Fruit fly (Drosophila melanogaster) whole organism, prepupa: ENCODE measurements around the gene CG15528.
A peak's percentile ranks its signal among the peaks of the same experiment; 100 is the strongest.

ENCODE experiments used
- CG10669 ChIP-seq: fragments of 200-800 bp; sonication (Bioruptor generic); optimal IDR thresholded peaks from 3 replicates; lab custom pipeline; 2018; ENCODE audit warnings: missing biosample characterization, mild to moderate bottlenecking, missing genetic modification characterization, moderate library complexity
- CG11762 ChIP-seq: fragments of 200-800 bp; sonication (Bioruptor generic); optimal IDR thresholded peaks from 3 replicates; lab custom pipeline; 2016; ENCODE audit warnings: missing biosample characterization, missing genetic modification characterization; ENCODE audit not compliant: insufficient read depth
- CG11902 ChIP-seq: fragments of 200-800 bp; sonication (Bioruptor generic); optimal IDR thresholded peaks from 3 replicates; lab custom pipeline; 2016; ENCODE audit warnings: missing biosample characterization, missing genetic modification characterization
- CG15336 ChIP-seq: fragments of 200-800 bp; sonication (Bioruptor generic); IDR thresholded peaks from 2 replicates; pipeline ENCODE4 v1.3.6; 2022; ENCODE audit warnings: missing biosample characterization, missing genetic modification characterization
- CG1621 ChIP-seq: fragments of 200-800 bp; sonication (Bioruptor generic); optimal IDR thresholded peaks from 3 replicates; lab custom pipeline; 2018; ENCODE audit warnings: missing biosample characterization, mild to moderate bottlenecking, missing genetic modification characterization
- CG16779 ChIP-seq: fragments of 200-800 bp; sonication (Bioruptor generic); optimal IDR thresholded peaks from 3 replicates; lab custom pipeline; 2017; ENCODE audit warnings: missing biosample characterization, mild to moderate bottlenecking, missing genetic modification characterization
- CG3032 ChIP-seq: fragments of 200-800 bp; optimal IDR thresholded peaks from 2 replicates; lab custom pipeline; 2019; ENCODE audit warnings: missing biosample characterization, mild to moderate bottlenecking, missing genetic modification characterization, moderate library complexity
- CG31627 ChIP-seq: fragments of 200-800 bp; sonication (Bioruptor generic); optimal IDR thresholded peaks from 3 replicates; lab custom pipeline; 2016; ENCODE audit warnings: missing biosample characterization, missing genetic modification characterization
- CG3919 ChIP-seq: fragments of 200-800 bp; sonication (Bioruptor generic); optimal IDR thresholded peaks from 3 replicates; lab custom pipeline; 2016; ENCODE audit warnings: missing biosample characterization, missing genetic modification characterization
- CG4318 ChIP-seq: fragments of 200-800 bp; sonication (Bioruptor generic); optimal IDR thresholded peaks from 3 replicates; lab custom pipeline; 2017; ENCODE audit warnings: missing biosample characterization, mild to moderate bottlenecking, missing genetic modification characterization
- CG6163 ChIP-seq: fragments of 200-800 bp; sonication (Bioruptor generic); IDR thresholded peaks from 3 replicates; pipeline ENCODE4 v1.3.6; 2022; ENCODE audit warnings: missing biosample characterization, missing genetic modification characterization
- CG6792 ChIP-seq: fragments of 200-800 bp; sonication (Bioruptor generic); optimal IDR thresholded peaks from 3 replicates; lab custom pipeline; 2016; ENCODE audit warnings: missing biosample characterization, missing genetic modification characterization
- CG6808 ChIP-seq: fragments of 200-800 bp; sonication (Bioruptor generic); optimal IDR thresholded peaks from 3 replicates; lab custom pipeline; 2017; ENCODE audit warnings: missing biosample characterization, missing genetic modification characterization, mild to moderate bottlenecking, moderate library complexity, missing genetic modification reagents
- CG6854 ChIP-seq: fragments of 200-800 bp; sonication (Bioruptor generic); optimal IDR thresholded peaks from 2 replicates; lab custom pipeline; 2017; ENCODE audit warnings: missing biosample characterization, mild to moderate bottlenecking, missing genetic modification characterization
- CG8319 ChIP-seq: fragments of 200-800 bp; sonication (Bioruptor generic); optimal IDR thresholded peaks from 3 replicates; lab custom pipeline; 2016; ENCODE audit warnings: missing biosample characterization, missing genetic modification characterization
- CG8632 ChIP-seq: fragments of 200-800 bp; sonication (Bioruptor generic); optimal IDR thresholded peaks from 3 replicates; lab custom pipeline; 2016; ENCODE audit warnings: missing biosample characterization, missing genetic modification characterization
- Eip78C ChIP-seq: fragments of 200-800 bp; sonication (Bioruptor generic); peaks from one replicate; lab custom pipeline; 2016; ENCODE audit warnings: missing biosample characterization, missing genetic modification characterization
- Ets21C ChIP-seq: fragments of 200-800 bp; sonication (Bioruptor generic); optimal IDR thresholded peaks from 3 replicates; lab custom pipeline; 2016; ENCODE audit warnings: missing biosample characterization, missing genetic modification characterization
- Ets96B ChIP-seq: fragments of 200-800 bp; optimal IDR thresholded peaks from 2 replicates; lab custom pipeline; 2019; ENCODE audit warnings: missing biosample characterization, mild to moderate bottlenecking, missing genetic modification characterization, moderate library complexity
- Hr38 ChIP-seq: sonication (Bioruptor generic); optimal IDR thresholded peaks from 2 replicates; lab custom pipeline; 2016; ENCODE audit warnings: missing biosample characterization, missing genetic modification characterization
- Hr39 ChIP-seq: fragments of 200-800 bp; sonication (Bioruptor generic); optimal IDR thresholded peaks from 2 replicates; lab custom pipeline; 2016; ENCODE audit warnings: missing biosample characterization, missing genetic modification characterization
- Lpt ChIP-seq: fragments of 200-800 bp; sonication (Bioruptor generic); optimal IDR thresholded peaks from 3 replicates; lab custom pipeline; 2016; ENCODE audit warnings: missing biosample characterization, missing genetic modification characterization
- OdsH ChIP-seq: fragments of 200-800 bp; sonication (Bioruptor generic); optimal IDR thresholded peaks from 3 replicates; lab custom pipeline; 2016; ENCODE audit warnings: missing biosample characterization, missing genetic modification characterization
- Smox ChIP-seq: fragments of 200-800 bp; sonication (Bioruptor generic); optimal IDR thresholded peaks from 3 replicates; lab custom pipeline; 2016; ENCODE audit warnings: missing biosample characterization, missing genetic modification characterization
- Sox102F ChIP-seq: fragments of 200-800 bp; sonication (Bioruptor generic); optimal IDR thresholded peaks from 2 replicates; lab custom pipeline; 2016; ENCODE audit warnings: missing biosample characterization, mild to moderate bottlenecking, missing genetic modification characterization
- Sox15 ChIP-seq: fragments of 200-800 bp; sonication (Bioruptor generic); optimal IDR thresholded peaks from 3 replicates; lab custom pipeline; 2016; ENCODE audit warnings: missing biosample characterization, missing genetic modification characterization
- acj6 ChIP-seq: fragments of 200-800 bp; sonication (Bioruptor generic); optimal IDR thresholded peaks from 3 replicates; lab custom pipeline; 2016; ENCODE audit warnings: missing biosample characterization, missing genetic modification characterization
- cyc ChIP-seq: fragments of 200-800 bp; sonication (Bioruptor generic); optimal IDR thresholded peaks from 3 replicates; lab custom pipeline; 2016; ENCODE audit warnings: missing biosample characterization, missing genetic modification characterization
- dac ChIP-seq: fragments of 200-800 bp; sonication (Bioruptor generic); optimal IDR thresholded peaks from 2 replicates; lab custom pipeline; 2017; ENCODE audit warnings: missing biosample characterization, mild to moderate bottlenecking, missing genetic modification characterization
- dsx ChIP-seq: fragments of 200-800 bp; optimal IDR thresholded peaks from 3 replicates; lab custom pipeline; 2019; ENCODE audit warnings: missing biosample characterization, mild to moderate bottlenecking, missing genetic modification characterization, moderate library complexity; ENCODE audit not compliant: poor library complexity, severe bottlenecking
- eg ChIP-seq: fragments of 200-800 bp; sonication (Bioruptor generic); IDR thresholded peaks from 3 replicates; pipeline ENCODE4 v1.3.6; 2022; ENCODE audit warnings: missing biosample characterization, missing genetic modification characterization
- fkh ChIP-seq: fragments of 200-800 bp; sonication (Bioruptor generic); optimal IDR thresholded peaks from 3 replicates; lab custom pipeline; 2017; ENCODE audit warnings: missing biosample characterization, mild to moderate bottlenecking, missing genetic modification characterization, moderate library complexity
- lz ChIP-seq: fragments of 200-800 bp; sonication (Bioruptor generic); optimal IDR thresholded peaks from 3 replicates; lab custom pipeline; 2016; ENCODE audit warnings: missing biosample characterization, missing genetic modification characterization
- net ChIP-seq: fragments of 200-800 bp; sonication (Bioruptor generic); optimal IDR thresholded peaks from 3 replicates; lab custom pipeline; 2016; ENCODE audit warnings: missing biosample characterization, missing genetic modification characterization
- pdm3 ChIP-seq: fragments of 200-800 bp; sonication (Bioruptor generic); optimal IDR thresholded peaks from 3 replicates; lab custom pipeline; 2016; ENCODE audit warnings: missing biosample characterization, missing genetic modification characterization
- salr ChIP-seq, 2 experiments: fragments of 200-800 bp; sonication (Bioruptor generic); optimal IDR thresholded peaks; 3 replicates each; lab custom pipeline; 2016 to 2018; ENCODE audit warnings: missing biosample characterization in 2 of 2, missing genetic modification characterization in 2 of 2, mild to moderate bottlenecking in 1 of 2
- spab ChIP-seq: fragments of 200-800 bp; sonication (Bioruptor generic); optimal IDR thresholded peaks from 2 replicates; lab custom pipeline; 2017; ENCODE audit warnings: missing biosample characterization, mild to moderate bottlenecking, missing genetic modification characterization, missing genetic modification reagents
- ss ChIP-seq, 2 experiments: fragments of 200-800 bp; sonication (Bioruptor generic); optimal IDR thresholded peaks; 2 replicates in 1 of 2; 3 replicates in 1 of 2; lab custom pipeline; 2017 to 2018; ENCODE audit warnings: mild to moderate bottlenecking in 2 of 2, missing biosample characterization in 2 of 2, missing genetic modification characterization in 2 of 2, moderate library complexity in 1 of 2
- svp ChIP-seq: fragments of 200-800 bp; sonication (Bioruptor generic); peaks from one replicate; lab custom pipeline; 2016; ENCODE audit warnings: missing biosample characterization, missing genetic modification characterization
- vri ChIP-seq: fragments of 200-800 bp; sonication (Bioruptor generic); optimal IDR thresholded peaks from 3 replicates; lab custom pipeline; 2016; ENCODE audit warnings: missing biosample characterization, mild to moderate bottlenecking, missing genetic modification characterization

Gene CG15528

dm6 chr3R:30095855-30096254 is 43.9 kb upstream of the CG15528 start (continued):
- peak; percentile 16 for TF ChIP-seq Smox (GFP tag; lab: Kevin White, UChicago)
- TF ChIP-seq CG4318 (GFP tag; lab: Kevin White, UChicago): peak; percentile 88
- TF ChIP-seq acj6 (GFP tag; lab: Kevin White, UChicago): peak; percentile 78
- TF ChIP-seq dsx (GFP tag; lab: Kevin White, UChicago): peak; percentile 38
- peak; percentile 41 for TF ChIP-seq CG31627 (GFP tag; lab: Kevin White, UChicago)
- peak; percentile 84 for TF ChIP-seq Lpt (GFP tag; lab: Kevin White, UChicago)
- TF ChIP-seq CG6792: peak; percentile 62
- no peak for TF ChIP-seq fkh
- peak; percentile 78 for TF ChIP-seq CG3032 (tag; lab: Kevin White, UChicago)
- peak; percentile 86 for TF ChIP-seq dac (GFP tag; lab: Kevin White, UChicago)
- peak; percentile 29 for TF ChIP-seq Ets21C (GFP tag; lab: Kevin White, UChicago)
- TF ChIP-seq svp (GFP tag; lab: Kevin White, UChicago): no peak
- TF ChIP-seq CG8632 (GFP tag; lab: Kevin White, UChicago): peak; percentile 42
- TF ChIP-seq Hr38 (GFP tag; lab: Kevin White, UChicago): peak; percentile 62
- no peak for TF ChIP-seq vri (GFP tag; lab: Kevin White, UChicago)
- peak; percentile 87 for TF ChIP-seq CG3919 (GFP tag; lab: Kevin White, UChicago)
- TF ChIP-seq CG6163 (GFP tag; lab: Robert Waterston, UW): peak; percentile 96
- TF ChIP-seq pdm3 (GFP tag; lab: Kevin White, UChicago): peak; percentile 83
- peak; percentile 44 for TF ChIP-seq cyc (GFP tag; lab: Kevin White, UChicago)
- peak; percentile 81 for TF ChIP-seq OdsH
- peak; percentile 75 for TF ChIP-seq CG6808 (GFP tag; lab: Kevin White, UChicago)
- TF ChIP-seq CG16779 (tag; lab: Kevin White, UChicago): peak; percentile 72
- TF ChIP-seq Eip78C (GFP tag; lab: Kevin White, UChicago): peak; percentile 77
- TF ChIP-seq Hr39: peak; percentile 54
- TF ChIP-seq CG11902 (GFP tag; lab: Kevin White, UChicago): peak; percentile 16
- TF ChIP-seq CG1621 (tag; lab: Kevin White, UChicago): peak; percentile 84
- TF ChIP-seq lz (GFP tag; lab: Kevin White, UChicago): peak; percentile 65
- peak; percentile 72 to 75 for TF ChIP-seq salr (GFP tag; optimal IDR thresholded peaks at IDR 0.05; lab: Kevin White, UChicago)
- TF ChIP-seq Ets96B (tag; lab: Kevin White, UChicago): peak; percentile 79
- TF ChIP-seq CG15336 (GFP tag; lab: Robert Waterston, UW): peak; percentile 95
- TF ChIP-seq CG8319 (GFP tag; lab: Kevin White, UChicago): peak; percentile 30

- TF ChIP-seq Eip78C (GFP tag; lab: Kevin White, UChicago) (peak; percentile 14), Sox102F (GFP tag; lab: Kevin White, UChicago) (no peak), svp (GFP tag; lab: Kevin White, UChicago) (peak; percentile 51), fkh (no peak), vri (GFP tag; lab: Kevin White, UChicago) (peak; percentile 15), CG8632 (GFP tag; lab: Kevin White, UChicago) (no peak), CG11762 (GFP tag; lab: Kevin White, UChicago) (no peak), CG6854 (GFP tag; lab: Kevin White, UChicago) (peak; percentile 80), ss (GFP tag; optimal IDR thresholded peaks at IDR 0.05; lab: Kevin White, UChicago) (no peak), eg (GFP tag; lab: Robert Waterston, UW) (peak; percentile 12; the same call in 1 of the 3 replicates), spab (no peak), net (GFP tag; lab: Kevin White, UChicago) (no peak), CG6163 (GFP tag; lab: Robert Waterston, UW) (peak; percentile 34; the same call in 1 of the 3 replicates), Sox15 (GFP tag; lab: Kevin White, UChicago) (no peak), CG10669 (GFP tag; lab: Kevin White, UChicago) (no peak)
- TF ChIP-seq, all 60 proteins: peak for 6
These were observed 43.5 kb upstream of the CG15528 start for dm6 chr3R:30095381-30095780.
